Fruit fly (Drosophila melanogaster) whole organism, prepupa: Measurements from ENCODE around the gene Kdm3.

Experiments
- CG34406 ChIP-seq: fragments of 200-800 bp; sonication (Bioruptor generic); optimal IDR thresholded peaks from 3 replicates; lab custom pipeline; 2016; ENCODE audit warnings: missing biosample characterization, missing genetic modification characterization
- CG8319 ChIP-seq: fragments of 200-800 bp; sonication (Bioruptor generic); optimal IDR thresholded peaks from 3 replicates; lab custom pipeline; 2016; ENCODE audit warnings: missing biosample characterization, missing genetic modification characterization
- Ets21C ChIP-seq: fragments of 200-800 bp; sonication (Bioruptor generic); optimal IDR thresholded peaks from 3 replicates; lab custom pipeline; 2016; ENCODE audit warnings: missing biosample characterization, missing genetic modification characterization
- Ets96B ChIP-seq: fragments of 200-800 bp; optimal IDR thresholded peaks from 2 replicates; lab custom pipeline; 2019; ENCODE audit warnings: missing biosample characterization, mild to moderate bottlenecking, missing genetic modification characterization, moderate library complexity
- Hr38 ChIP-seq: sonication (Bioruptor generic); optimal IDR thresholded peaks from 2 replicates; lab custom pipeline; 2016; ENCODE audit warnings: missing biosample characterization, missing genetic modification characterization
- Hr4 ChIP-seq: fragments of 200-800 bp; sonication (Bioruptor generic); optimal IDR thresholded peaks from 3 replicates; lab custom pipeline; 2016; ENCODE audit warnings: missing biosample characterization, missing genetic modification characterization
- Lpt ChIP-seq: fragments of 200-800 bp; sonication (Bioruptor generic); optimal IDR thresholded peaks from 3 replicates; lab custom pipeline; 2016; ENCODE audit warnings: missing biosample characterization, missing genetic modification characterization
- OdsH ChIP-seq: fragments of 200-800 bp; sonication (Bioruptor generic); optimal IDR thresholded peaks from 3 replicates; lab custom pipeline; 2016; ENCODE audit warnings: missing biosample characterization, missing genetic modification characterization
- Smox ChIP-seq: fragments of 200-800 bp; sonication (Bioruptor generic); optimal IDR thresholded peaks from 3 replicates; lab custom pipeline; 2016; ENCODE audit warnings: missing biosample characterization, missing genetic modification characterization
- cyc ChIP-seq: fragments of 200-800 bp; sonication (Bioruptor generic); optimal IDR thresholded peaks from 3 replicates; lab custom pipeline; 2016; ENCODE audit warnings: missing biosample characterization, missing genetic modification characterization
- net ChIP-seq: fragments of 200-800 bp; sonication (Bioruptor generic); optimal IDR thresholded peaks from 3 replicates; lab custom pipeline; 2016; ENCODE audit warnings: missing biosample characterization, missing genetic modification characterization
- pdm3 ChIP-seq: fragments of 200-800 bp; sonication (Bioruptor generic); optimal IDR thresholded peaks from 3 replicates; lab custom pipeline; 2016; ENCODE audit warnings: missing biosample characterization, missing genetic modification characterization

DNA sequence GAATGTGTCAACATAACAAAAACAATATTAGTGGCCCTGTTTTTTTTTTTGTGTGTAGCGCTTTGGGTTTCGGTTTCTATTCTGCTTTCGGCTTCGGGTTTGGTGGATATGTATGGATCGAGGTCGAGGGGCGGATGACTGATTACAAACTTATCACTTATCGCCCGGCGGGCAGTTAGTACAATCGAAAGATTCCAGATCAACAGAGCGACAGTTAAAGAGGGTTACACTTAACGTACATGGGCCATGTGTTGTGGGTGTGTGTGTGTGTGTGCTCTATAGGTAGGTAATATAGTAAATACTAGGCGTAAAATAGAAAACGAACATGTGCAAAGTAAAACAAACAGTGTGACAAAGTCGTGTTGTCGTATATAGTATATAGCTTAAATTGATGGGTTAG lies 33.0 kb downstream of the Kdm3 start:
- no peak for TF ChIP-seq pdm3
- TF ChIP-seq Smox (GFP tag; lab: Kevin White, UChicago): no peak
- TF ChIP-seq Ets21C (GFP tag; lab: Kevin White, UChicago): no peak
- TF ChIP-seq Lpt (GFP tag; lab: Kevin White, UChicago): no peak
- TF ChIP-seq cyc (GFP tag; lab: Kevin White, UChicago): no peak
- no peak for TF ChIP-seq Hr4
- no peak for TF ChIP-seq Hr38 (GFP tag; lab: Kevin White, UChicago)
- TF ChIP-seq OdsH (GFP tag; lab: Kevin White, UChicago): no peak
- no peak for TF ChIP-seq net (GFP tag; lab: Kevin White, UChicago)
- no peak for TF ChIP-seq Ets96B (tag; lab: Kevin White, UChicago)
- no peak for TF ChIP-seq CG34406 (GFP tag; lab: Kevin White, UChicago)
- TF ChIP-seq CG8319 (GFP tag; lab: Kevin White, UChicago): no peak
